Worm (Caenorhabditis elegans) whole organism, young adult: ENCODE measurements around the gene str-94.

Source experiments
- C06A6.2 ChIP-seq: fragments of 200-800 bp; sonication (Bioruptor generic); conservative IDR thresholded peaks from 2 replicates; pipeline ENCODE4 v1.3.6; 2022; ENCODE audit warnings: missing genetic modification characterization, missing compliant biosample characterization
- D2030.7 ChIP-seq: fragments of 200-800 bp; sonication (Bioruptor generic); IDR thresholded peaks from 2 replicates; pipeline ENCODE4 v1.3.6; 2022; ENCODE audit warnings: missing genetic modification reagents, missing genetic modification characterization, missing compliant biosample characterization
- F10E7.11 ChIP-seq: sonication (generic microtip); optimal IDR thresholded peaks from 2 replicates; lab custom pipeline; 2017; ENCODE audit warnings: mild to moderate bottlenecking, missing genetic modification characterization, moderate library complexity, missing compliant biosample characterization
- F23B12.7 ChIP-seq: sonication (generic microtip); optimal IDR thresholded peaks from 2 replicates; lab custom pipeline; 2017; ENCODE audit warnings: missing genetic modification characterization, mild to moderate bottlenecking, missing compliant biosample characterization, antibody characterized with exemption, moderate library complexity; ENCODE audit not compliant: insufficient read depth
- F57A8.1 ChIP-seq: fragments of 200-800 bp; sonication (Bioruptor generic); optimal IDR thresholded peaks from 2 replicates; lab custom pipeline; 2018; ENCODE audit warnings: mild to moderate bottlenecking, missing genetic modification characterization, moderate library complexity, missing compliant biosample characterization
- F57C9.4 ChIP-seq: sonication (generic microtip); optimal IDR thresholded peaks from 2 replicates; lab custom pipeline; 2017; ENCODE audit warnings: mild to moderate bottlenecking, missing genetic modification characterization, missing compliant biosample characterization
- T07F8.4 ChIP-seq: sonication (generic microtip); optimal IDR thresholded peaks from 2 replicates; lab custom pipeline; 2016; ENCODE audit warnings: mild to moderate bottlenecking, missing genetic modification characterization, moderate library complexity, missing compliant biosample characterization
- Y56A3A.18 ChIP-seq: fragments of 200-800 bp; sonication (Bioruptor generic); IDR thresholded peaks from 2 replicates; pipeline ENCODE4 v1.3.6; 2022; ENCODE audit warnings: missing genetic modification reagents, missing genetic modification characterization, missing compliant biosample characterization
- Y79H2A.3 ChIP-seq: fragments of 200-800 bp; sonication (Bioruptor generic); conservative IDR thresholded peaks from 2 replicates; pipeline ENCODE4 v1.3.6; 2022; ENCODE audit warnings: missing genetic modification reagents, missing genetic modification characterization, missing compliant biosample characterization
- athp-1 ChIP-seq: sonication (generic microtip); optimal IDR thresholded peaks from 2 replicates; lab custom pipeline; 2017; ENCODE audit warnings: mild to moderate bottlenecking, missing genetic modification characterization, missing compliant biosample characterization
- ceh-100 ChIP-seq: fragments of 200-800 bp; sonication (Bioruptor generic); IDR thresholded peaks from 2 replicates; pipeline ENCODE4 v1.3.6; 2022; ENCODE audit warnings: missing genetic modification reagents, missing genetic modification characterization, missing compliant biosample characterization
- ceh-40 ChIP-seq: fragments of 200-800 bp; sonication (Bioruptor generic); IDR thresholded peaks from 2 replicates; pipeline ENCODE4 v1.3.6; 2022; ENCODE audit warnings: missing genetic modification characterization, missing compliant biosample characterization
- ceh-58 ChIP-seq: fragments of 200-800 bp; sonication (Bioruptor generic); IDR thresholded peaks from 2 replicates; pipeline ENCODE4 v1.3.6; 2022; ENCODE audit warnings: missing genetic modification characterization, missing compliant biosample characterization
- ceh-91 ChIP-seq: fragments of 200-800 bp; sonication (Bioruptor generic); IDR thresholded peaks from 2 replicates; pipeline ENCODE4 v1.3.6; 2022; ENCODE audit warnings: missing genetic modification reagents, missing genetic modification characterization, missing compliant biosample characterization
- chd-7 ChIP-seq: sonication (generic microtip); optimal IDR thresholded peaks from 2 replicates; lab custom pipeline; 2016; ENCODE audit warnings: mild to moderate bottlenecking, missing genetic modification characterization, moderate library complexity, missing compliant biosample characterization
- fkh-3 ChIP-seq: sonication (generic microtip); optimal IDR thresholded peaks from 2 replicates; lab custom pipeline; 2016; ENCODE audit warnings: mild to moderate bottlenecking, missing genetic modification characterization, missing compliant biosample characterization
- hlh-26 ChIP-seq: fragments of 200-800 bp; sonication (Bioruptor generic); conservative IDR thresholded peaks from 2 replicates; pipeline ENCODE4 v1.3.6; 2022; ENCODE audit warnings: missing genetic modification reagents, missing genetic modification characterization, missing compliant biosample characterization
- lin-35 ChIP-seq, 3 experiments: fragments of 150-350 bp in 2 of 3; sonication (generic microtip) in 1 of 3; optimal IDR thresholded peaks; 2 replicates each; lab custom pipeline; 2014 to 2018; ENCODE audit warnings: missing biosample characterization in 3 of 3, missing genetic modification characterization in 3 of 3, missing genetic modification reagents in 3 of 3
- lir-1 ChIP-seq: fragments of 200-800 bp; sonication (Bioruptor generic); conservative IDR thresholded peaks from 2 replicates; pipeline ENCODE4 v1.3.6; 2022; ENCODE audit warnings: missing genetic modification reagents, missing genetic modification characterization, missing compliant biosample characterization
- lsl-1 ChIP-seq: fragments of 200-800 bp; sonication (Bioruptor generic); optimal IDR thresholded peaks from 2 replicates; lab custom pipeline; 2018; ENCODE audit warnings: mild to moderate bottlenecking, missing genetic modification characterization, moderate library complexity, missing compliant biosample characterization
- madf-8 ChIP-seq: fragments of 200-800 bp; sonication (Bioruptor generic); conservative IDR thresholded peaks from 2 replicates; pipeline ENCODE4 v1.3.6; 2022; ENCODE audit warnings: missing genetic modification reagents, missing genetic modification characterization, missing compliant biosample characterization
- mxl-1 ChIP-seq: sonication (generic microtip); optimal IDR thresholded peaks from 2 replicates; lab custom pipeline; 2016; ENCODE audit warnings: missing genetic modification characterization, missing compliant biosample characterization
- nfya-2 ChIP-seq: fragments of 200-800 bp; sonication (Bioruptor generic); IDR thresholded peaks from 2 replicates; pipeline ENCODE4 v1.3.6; 2022; ENCODE audit warnings: missing genetic modification reagents, missing genetic modification characterization, missing compliant biosample characterization
- nhr-27 ChIP-seq: fragments of 200-800 bp; sonication (Bioruptor generic); optimal IDR thresholded peaks from 2 replicates; lab custom pipeline; 2018; ENCODE audit warnings: mild to moderate bottlenecking, missing genetic modification characterization, moderate library complexity, missing compliant biosample characterization
- nhr-80 ChIP-seq: sonication (generic microtip); optimal IDR thresholded peaks from 2 replicates; lab custom pipeline; 2016; ENCODE audit warnings: missing genetic modification characterization, missing compliant biosample characterization
- nhr-90 ChIP-seq: sonication (generic microtip); optimal IDR thresholded peaks from 2 replicates; lab custom pipeline; 2016; ENCODE audit warnings: missing genotype, mild to moderate bottlenecking, missing genetic modification characterization, missing compliant biosample characterization
- pbrm-1 ChIP-seq: fragments of 200-800 bp; sonication (Bioruptor generic); IDR thresholded peaks from 2 replicates; pipeline ENCODE4 v1.3.6; 2022; ENCODE audit warnings: missing genetic modification reagents, missing genetic modification characterization, missing compliant biosample characterization
- repo-1 ChIP-seq: sonication (generic microtip); optimal IDR thresholded peaks from 2 replicates; lab custom pipeline; 2017; ENCODE audit warnings: mild to moderate bottlenecking, missing genetic modification characterization, missing compliant biosample characterization
- sdz-38 ChIP-seq: sonication (generic microtip); optimal IDR thresholded peaks from 2 replicates; lab custom pipeline; 2016; ENCODE audit warnings: missing genotype, missing genetic modification characterization, missing compliant biosample characterization
- tbp1 ChIP-seq: fragments of 200-800 bp; sonication (Bioruptor generic); optimal IDR thresholded peaks from 2 replicates; lab custom pipeline; 2018; ENCODE audit warnings: mild to moderate bottlenecking, missing genetic modification characterization, missing compliant biosample characterization
- tbx-9 ChIP-seq: sonication (generic microtip); optimal IDR thresholded peaks from 2 replicates; lab custom pipeline; 2016; ENCODE audit warnings: borderline replicate concordance, missing genetic modification characterization, inconsistent platforms, missing compliant biosample characterization
- zfh-2 ChIP-seq: fragments of 200-800 bp; sonication (Bioruptor generic); conservative IDR thresholded peaks from 2 replicates; pipeline ENCODE4 v1.3.6; 2022; ENCODE audit warnings: missing genetic modification reagents, missing genetic modification characterization, missing compliant biosample characterization
- ztf-26 ChIP-seq: sonication (generic microtip); optimal IDR thresholded peaks from 2 replicates; lab custom pipeline; 2017; ENCODE audit warnings: missing genetic modification characterization, missing compliant biosample characterization
- ztf-3 ChIP-seq: fragments of 200-800 bp; sonication (Bioruptor generic); optimal IDR thresholded peaks from 2 replicates; lab custom pipeline; 2018; ENCODE audit warnings: mild to moderate bottlenecking, missing genetic modification characterization, missing compliant biosample characterization
- ztf-6 ChIP-seq: fragments of 200-800 bp; sonication (Bioruptor generic); IDR thresholded peaks from 2 replicates; pipeline ENCODE4 v1.3.6; 2022; ENCODE audit warnings: missing genetic modification reagents, missing genetic modification characterization, missing compliant biosample characterization

The str-94 gene

DNA sequence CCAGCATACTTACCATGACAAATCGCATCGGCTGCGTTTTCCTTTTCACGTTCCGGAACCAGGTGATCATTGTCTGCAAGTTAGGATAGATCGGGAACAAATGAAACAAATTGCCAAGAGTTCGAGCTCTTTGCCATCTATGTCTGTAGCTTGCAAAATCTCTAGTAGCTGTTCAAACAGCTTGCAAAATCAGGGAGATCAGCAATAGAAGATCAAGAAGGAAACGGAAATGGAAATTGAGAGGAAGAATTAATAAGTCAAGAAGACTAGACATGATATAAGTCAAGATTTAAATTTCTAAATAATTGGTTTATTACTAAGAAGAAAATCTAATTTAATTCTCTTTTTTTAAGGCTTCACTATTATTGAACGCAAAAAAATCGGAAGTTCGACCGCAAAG, 16.8 kb downstream of the str-94 start, which contains the start of gene F07C3.3:
F07C3.3 (minus strand) TSS at position 101 of the 400 bp plus-strand sequence.
- TF ChIP-seq F57C9.4 (tag; lab: Kevin White, UChicago) (no peak), D2030.7 (GFP tag; lab: Robert Waterston, UW) (no peak), ceh-91 (GFP tag; lab: Robert Waterston, UW) (no peak), pbrm-1 (GFP tag; lab: Robert Waterston, UW) (no peak), athp-1 (tag; lab: Kevin White, UChicago) (no peak), ceh-58 (GFP tag; lab: Robert Waterston, UW) (no peak), tbp1 (no peak), nhr-90 (no peak)

DNA sequence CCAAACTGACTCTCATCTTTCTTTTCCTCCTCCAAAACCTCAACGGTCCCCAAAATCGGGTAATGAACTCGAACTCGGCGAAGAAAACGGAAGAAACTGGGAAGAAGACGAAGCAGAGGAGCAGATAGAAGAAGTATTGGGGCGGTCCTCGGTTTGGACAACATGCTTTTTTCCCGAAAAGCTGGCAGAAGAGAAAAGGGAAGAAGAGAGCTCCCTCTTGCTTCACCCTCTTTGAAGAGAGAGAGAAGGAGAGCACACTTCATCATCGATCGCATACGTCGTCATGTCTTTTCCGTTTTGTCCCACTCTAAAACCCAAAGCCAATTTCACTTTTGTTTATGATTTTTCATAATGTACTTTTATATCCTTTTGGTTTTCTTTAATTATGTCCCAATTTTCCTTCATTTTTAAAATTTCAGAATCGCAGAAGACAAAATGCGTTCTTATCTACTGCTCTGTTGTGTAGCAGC, 23.4 kb downstream of the str-94 start, which contains the start of gene F07C3.2:
F07C3.2 (plus strand) TSS at position 420 of the 470 bp plus-strand sequence.
- no peak for TF ChIP-seq Y56A3A.18 (GFP tag; lab: Robert Waterston, UW)
- TF ChIP-seq Y79H2A.3 (GFP tag; lab: Robert Waterston, UW) = no peak
- no peak for TF ChIP-seq F57A8.1 (GFP tag; lab: Kevin White, UChicago)
- TF ChIP-seq lin-35 (GFP tag; optimal IDR thresholded peaks at IDR 0.05; lab: Kevin White, UChicago) = no peak
- no peak for TF ChIP-seq F23B12.7 (tag; lab: Kevin White, UChicago)
- no peak for TF ChIP-seq lsl-1
- no peak for TF ChIP-seq mxl-1 (tag; lab: Kevin White, UChicago)
- TF ChIP-seq hlh-26 = no peak
- TF ChIP-seq, all 124 proteins: peak for 0

DNA sequence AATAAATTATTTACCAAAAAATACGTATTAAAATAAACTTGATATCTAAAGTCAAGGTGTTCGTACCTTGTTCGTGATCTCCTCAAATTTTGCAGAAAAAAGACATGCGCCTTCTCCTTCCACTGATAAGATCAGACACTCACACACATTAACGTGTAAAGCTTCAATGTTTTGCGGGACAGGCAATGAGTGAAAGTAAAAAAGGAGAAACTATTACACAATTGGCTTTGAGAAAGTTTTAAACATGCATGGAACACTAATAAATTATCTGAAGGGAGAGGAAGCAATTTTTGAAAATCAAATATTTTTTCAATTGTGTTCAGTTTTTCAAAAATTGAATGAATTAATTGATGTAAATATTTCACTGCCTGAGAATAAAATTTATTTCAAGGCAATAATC, 24.1 kb downstream of the str-94 start:
- TF ChIP-seq F10E7.11 (tag; lab: Kevin White, UChicago) = no peak
- no peak for TF ChIP-seq tbx-9 (tag; lab: Kevin White, UChicago)
- no peak for TF ChIP-seq lir-1 (GFP tag; lab: Robert Waterston, UW)
- TF ChIP-seq nhr-27 (tag; lab: Kevin White, UChicago) = no peak
- TF ChIP-seq C06A6.2 (GFP tag; lab: Robert Waterston, UW) = no peak
- TF ChIP-seq repo-1 (tag; lab: Kevin White, UChicago) = no peak
- TF ChIP-seq ztf-26 (tag; lab: Kevin White, UChicago) = no peak
- no peak for TF ChIP-seq sdz-38 (tag; lab: Kevin White, UChicago)

ce11 chrV:9224377-9224776, 24.7 kb downstream of the str-94 start:
- no peak for TF ChIP-seq ceh-100 (GFP tag; lab: Robert Waterston, UW)
- no peak for TF ChIP-seq nhr-80 (tag; lab: Kevin White, UChicago)
- no peak for TF ChIP-seq tbp1
- TF ChIP-seq ceh-91 (GFP tag; lab: Robert Waterston, UW) = no peak
- TF ChIP-seq ztf-6 (GFP tag; lab: Robert Waterston, UW) = no peak
- no peak for TF ChIP-seq T07F8.4 (tag; lab: Kevin White, UChicago)
- TF ChIP-seq ztf-3 (GFP tag; lab: Kevin White, UChicago) = no peak
- no peak for TF ChIP-seq chd-7 (tag; lab: Kevin White, UChicago)
- TF ChIP-seq nfya-2 = no peak
- TF ChIP-seq ceh-40 (GFP tag; lab: Robert Waterston, UW) = no peak
- no peak for TF ChIP-seq lin-35 (GFP tag; optimal IDR thresholded peaks at IDR 0.05; lab: Kevin White, UChicago)
- no peak for TF ChIP-seq F10E7.11 (tag; lab: Kevin White, UChicago)
- no peak for TF ChIP-seq fkh-3 (tag; lab: Kevin White, UChicago)
- no peak for TF ChIP-seq repo-1 (tag; lab: Kevin White, UChicago)
- TF ChIP-seq madf-8 = no peak
- TF ChIP-seq zfh-2 (GFP tag; lab: Robert Waterston, UW) = no peak
